Worm (Caenorhabditis elegans) whole organism, mixed stage, embryonic: ENCODE data around the gene T24B8.3.

Experiments
- blmp-1 ChIP-seq: fragments of 150-350 bp; optimal IDR thresholded peaks from 2 replicates; lab custom pipeline; 2014; ENCODE audit warnings: missing biosample characterization, missing genetic modification characterization
- ces-1 ChIP-seq: fragments of 150-350 bp; optimal IDR thresholded peaks from 2 replicates; lab custom pipeline; 2014; ENCODE audit warnings: missing biosample characterization, missing genetic modification reagents, missing genetic modification characterization
- elt-1 ChIP-seq: sonication (generic microtip); optimal IDR thresholded peaks from 2 replicates; lab custom pipeline; 2017; ENCODE audit warnings: missing genetic modification characterization, mild to moderate bottlenecking, missing compliant biosample characterization, antibody characterized with exemption, moderate library complexity, borderline replicate concordance; ENCODE audit not compliant: insufficient read depth
- ham-2 ChIP-seq: fragments of 200-800 bp; sonication (Bioruptor generic); optimal IDR thresholded peaks from 2 replicates; lab custom pipeline; 2018; ENCODE audit warnings: mild to moderate bottlenecking, missing genetic modification characterization, missing compliant biosample characterization
- mab-5 ChIP-seq: fragments of 150-350 bp; optimal IDR thresholded peaks from 2 replicates; lab custom pipeline; 2014; ENCODE audit warnings: missing biosample characterization, missing genetic modification characterization
- mep-1 ChIP-seq: fragments of 150-350 bp; optimal IDR thresholded peaks from 2 replicates; lab custom pipeline; 2017; ENCODE audit warnings: missing biosample characterization, missing genetic modification reagents, missing genetic modification characterization, inconsistent platforms
- nhr-12 ChIP-seq: fragments of 150-350 bp; optimal IDR thresholded peaks from 2 replicates; lab custom pipeline; 2014; ENCODE audit warnings: missing biosample characterization, missing genetic modification characterization
- nhr-28 ChIP-seq: fragments of 150-350 bp; optimal IDR thresholded peaks from 2 replicates; lab custom pipeline; 2014; ENCODE audit warnings: missing biosample characterization, missing genetic modification characterization
- snpc-4 ChIP-seq: fragments of 150-350 bp; optimal IDR thresholded peaks from 2 replicates; lab custom pipeline; 2014; ENCODE audit warnings: missing biosample characterization, missing genetic modification characterization
- sptf-1 ChIP-seq: sonication (generic microtip); optimal IDR thresholded peaks from 2 replicates; lab custom pipeline; 2017; ENCODE audit warnings: mild to moderate bottlenecking, missing genetic modification characterization, moderate library complexity, missing compliant biosample characterization
- zip-8 ChIP-seq: fragments of 150-350 bp; optimal IDR thresholded peaks from 2 replicates; lab custom pipeline; 2014; ENCODE audit warnings: missing biosample characterization, missing genetic modification characterization
- ztf-11 ChIP-seq: fragments of 150-350 bp; optimal IDR thresholded peaks from 2 replicates; lab custom pipeline; 2014; ENCODE audit warnings: missing biosample characterization, missing genetic modification characterization

DNA sequence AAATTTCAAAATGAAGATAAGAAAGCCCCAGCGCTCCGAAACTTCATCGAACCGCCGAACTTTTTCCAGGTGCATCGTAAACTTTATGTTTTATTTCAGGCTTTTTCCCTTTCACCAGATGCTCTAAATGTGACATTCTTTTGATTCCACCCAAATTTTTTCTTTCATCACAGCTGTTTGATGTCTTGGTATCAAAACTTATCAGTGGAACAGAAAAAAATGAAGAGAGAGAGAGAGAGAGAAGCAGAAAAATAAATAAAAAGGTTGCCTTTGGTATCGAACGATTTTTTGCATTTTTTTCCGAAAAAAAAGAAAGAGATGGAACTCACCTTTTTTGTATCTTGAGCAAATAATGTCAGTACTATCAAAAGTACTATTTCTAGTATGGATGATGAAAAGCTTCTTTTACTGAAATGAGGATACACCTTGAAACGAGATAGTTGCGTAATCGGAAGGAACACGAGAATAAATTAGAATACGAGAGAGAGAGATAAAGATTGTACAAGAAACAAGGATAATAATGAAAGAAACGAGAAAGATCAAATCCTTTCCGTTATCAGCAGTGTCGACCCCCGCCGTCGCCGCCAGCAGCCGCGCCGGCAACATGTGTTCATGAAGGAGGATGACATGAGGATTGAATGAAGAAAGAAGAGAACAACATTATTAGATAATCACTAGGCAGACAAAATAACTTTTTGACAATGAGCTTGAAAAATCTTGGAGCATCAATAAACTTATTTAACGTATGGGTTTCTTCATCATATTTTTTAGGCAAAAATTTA is 15.4 kb upstream of the T24B8.3 start:
- TF ChIP-seq zip-8 (tag; lab: Kevin White, UChicago) = peak; percentile 39
- TF ChIP-seq blmp-1 (tag; lab: Kevin White, UChicago) = no peak
- no peak for TF ChIP-seq sptf-1 (tag; lab: Kevin White, UChicago)
- TF ChIP-seq ztf-11 (tag; lab: Kevin White, UChicago) = no peak
- TF ChIP-seq mep-1 (tag; lab: Kevin White, UChicago) = no peak
- no peak for TF ChIP-seq nhr-28
- no peak for TF ChIP-seq snpc-4 (tag; lab: Kevin White, UChicago)
- TF ChIP-seq mab-5 (tag; lab: Kevin White, UChicago) = no peak
- no peak for TF ChIP-seq ces-1 (GFP tag; lab: Kevin White, UChicago)
- no peak for TF ChIP-seq nhr-12
- no peak for TF ChIP-seq ham-2 (GFP tag; lab: Kevin White, UChicago)
- no peak for TF ChIP-seq elt-1 (tag; lab: Kevin White, UChicago)
